Fruit fly (Drosophila melanogaster) whole organism, embryonic: ENCODE data around the gene lectin-29Ca.
A peak's percentile ranks its signal among the peaks of the same experiment; 100 is the strongest.

Experiments
- ATbp ChIP-seq: fragments of 200-800 bp; sonication (Bioruptor generic); optimal IDR thresholded peaks from 2 replicates; lab custom pipeline; 2017; ENCODE audit warnings: missing biosample characterization, mild to moderate bottlenecking, missing genetic modification characterization, missing genetic modification reagents
- Adf1 ChIP-seq: fragments of 200-800 bp; sonication (Bioruptor generic); IDR thresholded peaks from 2 replicates; pipeline ENCODE4 v1.3.6; 2022; ENCODE audit warnings: missing biosample characterization, missing genetic modification characterization
- Atf6 ChIP-seq: fragments of 200-800 bp; sonication (Bioruptor generic); IDR thresholded peaks from 2 replicates; pipeline ENCODE4 v1.3.6; 2022; ENCODE audit warnings: missing biosample characterization, missing genetic modification characterization
- Blimp-1 ChIP-seq: fragments of 200-800 bp; sonication (Bioruptor generic); optimal IDR thresholded peaks from 3 replicates; lab custom pipeline; 2018; ENCODE audit warnings: missing biosample characterization, missing genetic modification characterization, mild to moderate bottlenecking, moderate library complexity, missing genetic modification reagents
- CG10274 ChIP-seq: fragments of 200-800 bp; sonication (Bioruptor generic); optimal IDR thresholded peaks from 3 replicates; lab custom pipeline; 2017; ENCODE audit warnings: missing biosample characterization, mild to moderate bottlenecking, missing genetic modification characterization
- CG10654 ChIP-seq: fragments of 200-800 bp; sonication (Bioruptor generic); optimal IDR thresholded peaks from 2 replicates; lab custom pipeline; 2016; ENCODE audit warnings: missing biosample characterization, missing genetic modification characterization
- CG13894 ChIP-seq: fragments of 200-800 bp; sonication (Bioruptor generic); optimal IDR thresholded peaks from 3 replicates; lab custom pipeline; 2018; ENCODE audit warnings: missing biosample characterization, mild to moderate bottlenecking, missing genetic modification characterization, moderate library complexity
- CG17186 ChIP-seq: fragments of 200-800 bp; sonication (Bioruptor generic); optimal IDR thresholded peaks from 3 replicates; lab custom pipeline; 2017; ENCODE audit warnings: missing biosample characterization, missing genetic modification reagents, missing genetic modification characterization
- CG2678 ChIP-seq: fragments of 200-800 bp; sonication (Bioruptor generic); optimal IDR thresholded peaks from 3 replicates; lab custom pipeline; 2019; ENCODE audit warnings: missing biosample characterization, mild to moderate bottlenecking, missing genetic modification characterization, moderate library complexity
- CG3163 ChIP-seq: fragments of 200-800 bp; sonication (Bioruptor generic); optimal IDR thresholded peaks from 3 replicates; lab custom pipeline; 2016; ENCODE audit warnings: missing biosample characterization, missing genetic modification characterization
- CG3281 ChIP-seq: fragments of 200-800 bp; sonication (Bioruptor generic); optimal IDR thresholded peaks from 3 replicates; lab custom pipeline; 2017; ENCODE audit warnings: missing biosample characterization, mild to moderate bottlenecking, missing genetic modification characterization
- CG33557 ChIP-seq: fragments of 200-800 bp; sonication (Bioruptor generic); optimal IDR thresholded peaks from 2 replicates; lab custom pipeline; 2019; ENCODE audit warnings: missing biosample characterization, mild to moderate bottlenecking, missing genetic modification characterization, moderate library complexity
- CG6791 ChIP-seq: fragments of 200-800 bp; sonication (Bioruptor generic); IDR thresholded peaks from 3 replicates; pipeline ENCODE4 v1.3.6; 2022; ENCODE audit warnings: missing biosample characterization, missing genetic modification characterization; ENCODE audit not compliant: partially characterized antibody
- CG7745 ChIP-seq: fragments of 200-800 bp; sonication (Bioruptor generic); optimal IDR thresholded peaks from 2 replicates; lab custom pipeline; 2018; ENCODE audit warnings: missing biosample characterization, mild to moderate bottlenecking, missing genetic modification characterization, moderate library complexity
- CG7963 ChIP-seq: fragments of 200-800 bp; sonication (Bioruptor generic); IDR thresholded peaks from 3 replicates; pipeline ENCODE4 v1.3.6; 2022; ENCODE audit warnings: missing biosample characterization, missing genetic modification characterization; ENCODE audit not compliant: partially characterized antibody
- CG8388 ChIP-seq: fragments of 200-800 bp; sonication (Bioruptor generic); optimal IDR thresholded peaks from 2 replicates; lab custom pipeline; 2019; ENCODE audit warnings: missing biosample characterization, mild to moderate bottlenecking, missing genetic modification characterization, moderate library complexity
- CG8924 ChIP-seq: fragments of 200-800 bp; optimal IDR thresholded peaks from 3 replicates; lab custom pipeline; 2019; ENCODE audit warnings: missing biosample characterization, mild to moderate bottlenecking, missing genetic modification characterization, moderate library complexity
- Dbx ChIP-seq: fragments of 200-800 bp; sonication (Bioruptor generic); IDR thresholded peaks from 3 replicates; pipeline ENCODE4 v1.3.6; 2022; ENCODE audit warnings: missing biosample characterization, missing genetic modification characterization
- Fer2 ChIP-seq: fragments of 200-800 bp; sonication (Bioruptor generic); optimal IDR thresholded peaks from 2 replicates; lab custom pipeline; 2018; ENCODE audit warnings: missing biosample characterization, mild to moderate bottlenecking, missing genetic modification characterization, moderate library complexity
- H15 ChIP-seq: fragments of 200-800 bp; sonication (Bioruptor generic); IDR thresholded peaks from 3 replicates; pipeline ENCODE4 v1.3.6; 2022; ENCODE audit warnings: missing biosample characterization, missing genetic modification characterization
- Lim3 ChIP-seq: fragments of 200-800 bp; sonication (Bioruptor generic); IDR thresholded peaks from 2 replicates; pipeline ENCODE4 v1.3.6; 2022; ENCODE audit warnings: missing biosample characterization, missing genetic modification characterization
- MESR4 ChIP-seq: fragments of 200-800 bp; sonication (Bioruptor generic); optimal IDR thresholded peaks from 2 replicates; lab custom pipeline; 2018; ENCODE audit warnings: missing biosample characterization, mild to moderate bottlenecking, missing genetic modification characterization, moderate library complexity
- Mad ChIP-seq: fragments of 200-800 bp; sonication (Bioruptor generic); optimal IDR thresholded peaks from 2 replicates; lab custom pipeline; 2016; ENCODE audit warnings: missing biosample characterization, missing genetic modification characterization
- Med ChIP-seq: fragments of 200-800 bp; sonication (Bioruptor generic); peaks from one replicate; lab custom pipeline; 2016; ENCODE audit warnings: missing biosample characterization, missing genetic modification characterization, mild to moderate bottlenecking, inconsistent platforms, moderate library complexity
- Meics ChIP-seq: fragments of 200-800 bp; sonication (Bioruptor generic); optimal IDR thresholded peaks from 2 replicates; lab custom pipeline; 2017; ENCODE audit warnings: missing biosample characterization, mild to moderate bottlenecking, missing genetic modification characterization
- NC2α ChIP-seq: fragments of 200-800 bp; sonication (Bioruptor generic); optimal IDR thresholded peaks from 2 replicates; lab custom pipeline; 2016; ENCODE audit warnings: missing biosample characterization, missing genetic modification characterization
- Nf-YB ChIP-seq: fragments of 200-800 bp; sonication (Bioruptor generic); optimal IDR thresholded peaks from 3 replicates; lab custom pipeline; 2019; ENCODE audit warnings: missing biosample characterization, mild to moderate bottlenecking, missing genetic modification characterization, moderate library complexity
- NfI ChIP-seq: fragments of 200-800 bp; sonication (Bioruptor generic); optimal IDR thresholded peaks from 3 replicates; lab custom pipeline; 2018; ENCODE audit warnings: missing biosample characterization, mild to moderate bottlenecking, missing genetic modification characterization, moderate library complexity
- Sin3A ChIP-seq: fragments of >200 bp; optimal IDR thresholded peaks from 2 replicates; lab custom pipeline; 2018
- al ChIP-seq: fragments of 200-800 bp; sonication (Bioruptor generic); IDR thresholded peaks from 2 replicates; pipeline ENCODE4 v1.3.6; 2022; ENCODE audit warnings: missing biosample characterization, missing genetic modification characterization
- chinmo ChIP-seq: fragments of 200-800 bp; sonication (Bioruptor generic); IDR thresholded peaks from 4 replicates; pipeline ENCODE4 v1.3.6; 2022; ENCODE audit warnings: missing biosample characterization, missing genetic modification characterization; ENCODE audit not compliant: partially characterized antibody
- ci ChIP-seq: fragments of 200-800 bp; sonication (Bioruptor generic); IDR thresholded peaks from 3 replicates; pipeline ENCODE4 v1.3.6; 2022; ENCODE audit warnings: missing biosample characterization, missing genetic modification characterization
- dimm ChIP-seq: fragments of 200-800 bp; sonication (Bioruptor generic); IDR thresholded peaks from 2 replicates; pipeline ENCODE4 v1.3.6; 2022; ENCODE audit warnings: missing biosample characterization, missing genetic modification characterization
- dpn ChIP-seq, 2 experiments: fragments of 200-800 bp; sonication (Bioruptor generic); optimal IDR thresholded peaks; 3 replicates each; lab custom pipeline; 2016; ENCODE audit warnings: missing biosample characterization in 2 of 2, missing genetic modification characterization in 2 of 2
- gro ChIP-seq: fragments of 200-800 bp; sonication (Bioruptor generic); optimal IDR thresholded peaks from 2 replicates; lab custom pipeline; 2016; ENCODE audit warnings: missing biosample characterization, missing genetic modification characterization
- hbn ChIP-seq: fragments of 200-800 bp; sonication (Bioruptor generic); IDR thresholded peaks from 2 replicates; pipeline ENCODE4 v1.3.6; 2022; ENCODE audit warnings: missing biosample characterization, missing genetic modification characterization; ENCODE audit not compliant: partially characterized antibody
- onecut ChIP-seq: fragments of 200-800 bp; sonication (Bioruptor generic); IDR thresholded peaks from 2 replicates; pipeline ENCODE4 v1.3.6; 2022; ENCODE audit warnings: missing biosample characterization, missing genetic modification characterization
- p53 ChIP-seq: fragments of 200-800 bp; sonication (Bioruptor generic); optimal IDR thresholded peaks from 2 replicates; lab custom pipeline; 2016; ENCODE audit warnings: missing biosample characterization, missing genetic modification characterization
- peb ChIP-seq: fragments of 200-800 bp; sonication (Bioruptor generic); IDR thresholded peaks from 2 replicates; pipeline ENCODE4 v1.3.6; 2022; ENCODE audit warnings: missing biosample characterization, missing genetic modification characterization
- pita ChIP-seq: fragments of 200-800 bp; sonication (Bioruptor generic); optimal IDR thresholded peaks from 2 replicates; lab custom pipeline; 2017; ENCODE audit warnings: missing biosample characterization, mild to moderate bottlenecking, missing genetic modification characterization
- repo ChIP-seq: fragments of 200-800 bp; sonication (Bioruptor generic); optimal IDR thresholded peaks from 2 replicates; lab custom pipeline; 2016; ENCODE audit warnings: missing biosample characterization, missing genetic modification characterization
- sd ChIP-seq: fragments of 200-800 bp; sonication (Bioruptor generic); optimal IDR thresholded peaks from 3 replicates; lab custom pipeline; 2018; ENCODE audit warnings: missing biosample characterization, mild to moderate bottlenecking, missing genetic modification characterization, moderate library complexity
- shn ChIP-seq: fragments of 200-800 bp; sonication (Bioruptor generic); optimal IDR thresholded peaks from 3 replicates; lab custom pipeline; 2016; ENCODE audit warnings: missing biosample characterization, missing genetic modification characterization
- stwl ChIP-seq: fragments of 200-800 bp; sonication (Bioruptor generic); optimal IDR thresholded peaks from 3 replicates; lab custom pipeline; 2018; ENCODE audit warnings: missing biosample characterization, mild to moderate bottlenecking, missing genetic modification characterization, moderate library complexity
- tgo ChIP-seq: fragments of 200-800 bp; sonication (Bioruptor generic); IDR thresholded peaks from 3 replicates; pipeline ENCODE4 v1.3.6; 2022; ENCODE audit warnings: missing biosample characterization, missing genetic modification characterization
- tio ChIP-seq: fragments of 200-800 bp; sonication (Bioruptor generic); optimal IDR thresholded peaks from 2 replicates; lab custom pipeline; 2017; ENCODE audit warnings: missing biosample characterization, missing genetic modification characterization, inconsistent platforms
- unpg ChIP-seq: fragments of 200-800 bp; sonication (Bioruptor generic); optimal IDR thresholded peaks from 3 replicates; lab custom pipeline; 2018; ENCODE audit warnings: missing biosample characterization, mild to moderate bottlenecking, missing genetic modification characterization, moderate library complexity
- vvl ChIP-seq: fragments of 200-800 bp; sonication (Bioruptor generic); IDR thresholded peaks from 2 replicates; pipeline ENCODE4 v1.3.6; 2022; ENCODE audit warnings: missing biosample characterization, missing genetic modification characterization

lectin-29Ca gene

DNA sequence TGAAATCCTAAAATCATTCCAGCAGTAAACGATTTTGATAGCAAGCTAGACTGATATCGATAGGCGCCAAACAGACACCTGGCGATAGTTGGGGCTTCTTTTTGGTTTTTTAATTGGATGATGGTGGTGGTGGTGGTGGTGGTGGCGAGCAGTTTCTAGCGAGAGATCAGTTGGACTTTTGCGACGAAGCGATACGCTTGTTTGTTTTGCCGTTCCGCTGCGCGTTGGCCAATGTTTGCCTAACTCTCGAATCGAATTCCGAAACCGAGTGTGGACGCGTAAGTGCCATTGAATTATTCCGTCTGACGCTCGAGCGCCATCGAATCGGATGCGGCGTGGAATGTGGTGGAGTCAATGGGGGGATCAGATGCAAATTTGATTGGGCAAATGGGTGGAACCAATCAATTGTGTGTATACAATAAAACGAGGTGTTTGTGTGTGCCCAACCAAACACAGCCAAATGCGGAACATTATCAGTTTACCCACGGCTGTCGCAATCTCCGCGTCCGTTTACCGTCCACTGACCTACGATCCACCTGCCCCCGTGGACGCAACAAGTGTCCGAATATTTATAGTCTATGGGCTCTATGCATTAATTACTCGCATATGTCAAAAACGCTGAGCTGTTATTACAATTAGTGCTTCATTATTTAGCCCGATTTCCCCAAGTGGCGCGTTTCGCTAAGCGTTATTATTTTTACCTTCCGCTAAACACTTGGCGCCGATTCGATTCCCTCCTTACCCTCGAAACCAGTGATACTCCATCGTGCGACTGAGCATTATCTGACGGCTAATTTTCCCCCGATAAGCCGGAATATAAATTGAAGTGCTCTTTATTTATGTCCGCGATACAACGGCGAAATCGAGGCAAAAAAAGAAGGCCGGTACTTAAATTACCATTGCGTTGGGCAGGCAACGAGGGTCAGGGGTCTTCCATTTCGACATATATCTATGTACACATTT is 23.4 kb downstream of the lectin-29Ca start, which contains the start of gene CG17292 (continued):
- TF ChIP-seq CG7745 (tag; lab: Kevin White, UChicago) (no peak), CG13894 (tag; lab: Kevin White, UChicago) (peak; percentile 62), Atf6 (GFP tag; lab: Robert Waterston, UW) (peak; percentile 86), tio (GFP tag; lab: Kevin White, UChicago) (no peak), repo (GFP tag; lab: Kevin White, UChicago) (peak; percentile 26), pita (no peak), NC2α (GFP tag; lab: Kevin White, UChicago) (peak; percentile 19), peb (no peak), CG10274 (GFP tag; lab: Kevin White, UChicago) (peak; percentile 13), p53 (no peak), H15 (GFP tag; lab: Robert Waterston, UW) (peak; percentile 35; the same call in 1 of the 3 replicates), CG17186 (GFP tag; lab: Kevin White, UChicago) (peak; percentile 11), CG8388 (no peak), ATbp (GFP tag; lab: Kevin White, UChicago) (peak; percentile 78), CG8924 (tag; lab: Kevin White, UChicago) (peak; percentile 43), Fer2 (no peak), hbn (peak; percentile 76), stwl (tag; lab: Kevin White, UChicago) (peak; percentile 62), onecut (GFP tag; lab: Robert Waterston, UW) (peak; percentile 54; the same call in 1 of the 2 replicates), MESR4 (peak; percentile 56), sd (tag; lab: Kevin White, UChicago) (peak; percentile 97), shn (GFP tag; lab: Kevin White, UChicago) (peak; percentile 46), CG2678 (peak; percentile 49), CG7963 (GFP tag; lab: Robert Waterston, UW) (peak; percentile 90), Nf-YB (GFP tag; lab: Kevin White, UChicago) (peak; percentile 94), CG10654 (GFP tag; lab: Kevin White, UChicago) (no peak), unpg (GFP tag; lab: Kevin White, UChicago) (peak; percentile 38), chinmo (GFP tag; lab: Robert Waterston, UW) (peak; percentile 93), gro (GFP tag; lab: Kevin White, UChicago) (peak; percentile 71), tgo (peak; percentile 46; the same call in 2 of the 3 replicates), dpn (GFP tag; optimal IDR thresholded peaks at IDR 0.05; lab: Kevin White, UChicago) (peak in 1 of 2 experiments; percentile 59), CG3281 (GFP tag; lab: Kevin White, UChicago) (peak; percentile 43), Adf1 (GFP tag; lab: Robert Waterston, UW) (peak; percentile 66), dimm (GFP tag; lab: Robert Waterston, UW) (no peak), Dbx (GFP tag; lab: Robert Waterston, UW) (peak; percentile 82; the same call in 2 of the 3 replicates), Mad (GFP tag; lab: Kevin White, UChicago) (peak; percentile 42), ci (GFP tag; lab: Robert Waterston, UW) (peak; percentile 84), al (no peak), CG33557 (GFP tag; lab: Kevin White, UChicago) (peak; percentile 24), Sin3A (lab: Kevin White, UChicago) (no peak), NfI (GFP tag; lab: Kevin White, UChicago) (peak; percentile 27), vvl (GFP tag; lab: Robert Waterston, UW) (peak; percentile 92), CG3163 (GFP tag; lab: Kevin White, UChicago) (peak; percentile 15), Meics (GFP tag; lab: Kevin White, UChicago) (peak; percentile 67), CG6791 (GFP tag; lab: Robert Waterston, UW) (peak; percentile 90), Lim3 (GFP tag; lab: Robert Waterston, UW) (0 out of 2 replicates have a peak, but pooled peaks have one; percentile 14), Med (GFP tag; lab: Kevin White, UChicago) (peak; percentile 95), Blimp-1 (peak; percentile 32)
